Worm (Caenorhabditis elegans) whole organism, L3 larva: ENCODE results near the gene T28A8.5.

Experiments used
- R02D3.7 ChIP-seq: fragments of 150-350 bp; optimal IDR thresholded peaks from 2 replicates; lab custom pipeline; 2014; ENCODE audit warnings: missing biosample characterization, missing genetic modification characterization
- aly-2 ChIP-seq: fragments of 150-350 bp; optimal IDR thresholded peaks from 2 replicates; lab custom pipeline; 2014; ENCODE audit warnings: missing biosample characterization, missing genetic modification characterization
- ama-1 ChIP-seq: fragments of 150-350 bp; optimal IDR thresholded peaks from 2 replicates; lab custom pipeline; 2018
- ceh-16 ChIP-seq: sonication (generic microtip); optimal IDR thresholded peaks from 2 replicates; lab custom pipeline; 2017; ENCODE audit warnings: missing biosample characterization, missing genetic modification characterization
- ceh-28 ChIP-seq: fragments of 150-350 bp; optimal IDR thresholded peaks from 2 replicates; lab custom pipeline; 2014; ENCODE audit warnings: missing biosample characterization, missing genetic modification reagents, missing genetic modification characterization
- ceh-82 ChIP-seq: fragments of 150-350 bp; optimal IDR thresholded peaks from 2 replicates; lab custom pipeline; 2014; ENCODE audit warnings: missing biosample characterization, missing genetic modification characterization
- ceh-9 ChIP-seq: sonication (generic microtip); optimal IDR thresholded peaks from 2 replicates; lab custom pipeline; 2018; ENCODE audit warnings: missing biosample characterization, missing genetic modification characterization
- daf-12 ChIP-seq: fragments of 150-350 bp; optimal IDR thresholded peaks from 2 replicates; lab custom pipeline; 2014; ENCODE audit warnings: missing biosample characterization, missing genetic modification reagents, missing genetic modification characterization
- egl-27 ChIP-seq: sonication (generic microtip); optimal IDR thresholded peaks from 4 replicates; lab custom pipeline; 2017; ENCODE audit warnings: missing biosample characterization, missing genetic modification reagents, missing genetic modification characterization
- egl-5 ChIP-seq: fragments of 150-350 bp; optimal IDR thresholded peaks from 2 replicates; lab custom pipeline; 2017; ENCODE audit warnings: missing biosample characterization, missing genetic modification reagents, missing genetic modification characterization, inconsistent platforms
- elt-1 ChIP-seq: fragments of 150-350 bp; optimal IDR thresholded peaks from 2 replicates; lab custom pipeline; 2014; ENCODE audit warnings: missing biosample characterization, missing genetic modification characterization
- elt-3 ChIP-seq, 3 experiments: fragments of 150-350 bp in 1 of 3; sonication (generic microtip) in 2 of 3; optimal IDR thresholded peaks; 2 replicates in 2 of 3; 4 replicates in 1 of 3; lab custom pipeline; 2014 to 2017; ENCODE audit warnings: missing biosample characterization in 3 of 3, missing genetic modification characterization in 3 of 3
- fkh-10 ChIP-seq: sonication (generic microtip); optimal IDR thresholded peaks from 2 replicates; lab custom pipeline; 2017; ENCODE audit warnings: missing biosample characterization, missing genetic modification reagents, missing genetic modification characterization
- fkh-2 ChIP-seq: fragments of 150-350 bp; optimal IDR thresholded peaks from 2 replicates; lab custom pipeline; 2014; ENCODE audit warnings: missing biosample characterization, missing genetic modification reagents, missing genetic modification characterization
- fos-1 ChIP-seq: fragments of 150-350 bp; optimal IDR thresholded peaks from 2 replicates; lab custom pipeline; 2014; ENCODE audit warnings: missing biosample characterization, missing genetic modification characterization
- hmg-11 ChIP-seq: sonication (generic microtip); optimal IDR thresholded peaks from 2 replicates; lab custom pipeline; 2016; ENCODE audit warnings: missing genetic modification characterization, missing compliant biosample characterization
- jun-1 ChIP-seq: fragments of 150-350 bp; optimal IDR thresholded peaks from 2 replicates; lab custom pipeline; 2014; ENCODE audit warnings: missing biosample characterization, missing genetic modification reagents, missing genetic modification characterization
- lin-15B ChIP-seq: fragments of 150-350 bp; optimal IDR thresholded peaks from 2 replicates; lab custom pipeline; 2014; ENCODE audit warnings: missing biosample characterization, missing genetic modification characterization
- lin-39 ChIP-seq: fragments of 150-350 bp; optimal IDR thresholded peaks from 2 replicates; lab custom pipeline; 2018; ENCODE audit warnings: missing biosample characterization, missing genetic modification reagents, missing genetic modification characterization
- lsy-12 ChIP-seq: sonication (generic microtip); optimal IDR thresholded peaks from 2 replicates; lab custom pipeline; 2016; ENCODE audit warnings: mild to moderate bottlenecking, missing genetic modification characterization, missing compliant biosample characterization
- mdl-1 ChIP-seq: fragments of 150-350 bp; optimal IDR thresholded peaks from 2 replicates; lab custom pipeline; 2014; ENCODE audit warnings: missing biosample characterization, missing genetic modification characterization
- mml-1 ChIP-seq: fragments of 150-350 bp; sonication (generic microtip); optimal IDR thresholded peaks from 3 replicates; lab custom pipeline; 2014; ENCODE audit warnings: missing biosample characterization, missing genetic modification characterization
- nhr-11 ChIP-seq: fragments of 150-350 bp; optimal IDR thresholded peaks from 2 replicates; lab custom pipeline; 2014; ENCODE audit warnings: missing biosample characterization, missing genetic modification characterization
- nhr-12 ChIP-seq: fragments of 150-350 bp; optimal IDR thresholded peaks from 2 replicates; lab custom pipeline; 2014; ENCODE audit warnings: missing biosample characterization, missing genetic modification characterization
- nhr-237 ChIP-seq: fragments of 150-350 bp; optimal IDR thresholded peaks from 2 replicates; lab custom pipeline; 2014; ENCODE audit warnings: missing biosample characterization, missing genetic modification characterization
- nhr-25 ChIP-seq: sonication (generic microtip); optimal IDR thresholded peaks from 2 replicates; lab custom pipeline; 2017; ENCODE audit warnings: missing biosample characterization, missing genetic modification characterization
- nhr-43 ChIP-seq: sonication (generic microtip); optimal IDR thresholded peaks from 2 replicates; lab custom pipeline; 2016; ENCODE audit warnings: mild to moderate bottlenecking, missing genetic modification characterization, missing compliant biosample characterization; ENCODE audit not compliant: poor library complexity, severe bottlenecking
- nhr-76 ChIP-seq: fragments of 150-350 bp; sonication (generic microtip); optimal IDR thresholded peaks from 5 replicates; lab custom pipeline; 2014; ENCODE audit warnings: missing biosample characterization, missing genetic modification characterization
- nhr-77 ChIP-seq: fragments of 150-350 bp; optimal IDR thresholded peaks from 2 replicates; lab custom pipeline; 2014; ENCODE audit warnings: missing biosample characterization, missing genetic modification characterization
- pha-4 ChIP-seq: fragments of 150-350 bp; optimal IDR thresholded peaks from 2 replicates; lab custom pipeline; 2014; ENCODE audit warnings: missing biosample characterization, missing genetic modification reagents, missing genetic modification characterization
- pqm-1 ChIP-seq: fragments of 150-350 bp; optimal IDR thresholded peaks from 2 replicates; lab custom pipeline; 2017; ENCODE audit warnings: missing biosample characterization, missing genetic modification characterization, inconsistent platforms
- sea-2 ChIP-seq: fragments of 150-350 bp; sonication (generic microtip); optimal IDR thresholded peaks from 4 replicates; lab custom pipeline; 2014; ENCODE audit warnings: missing biosample characterization, missing genetic modification reagents, missing genetic modification characterization
- skn-1 ChIP-seq: fragments of 150-350 bp; optimal IDR thresholded peaks from 2 replicates; lab custom pipeline; 2014; ENCODE audit warnings: missing biosample characterization, missing genetic modification characterization
- snpc-4 ChIP-seq: fragments of 150-350 bp; optimal IDR thresholded peaks from 2 replicates; lab custom pipeline; 2014; ENCODE audit warnings: missing biosample characterization, missing genetic modification characterization
- tbx-2 ChIP-seq: sonication (generic microtip); optimal IDR thresholded peaks from 2 replicates; lab custom pipeline; 2016; ENCODE audit warnings: mild to moderate bottlenecking, missing genetic modification characterization, missing compliant biosample characterization
- ztf-4 ChIP-seq: fragments of 150-350 bp; optimal IDR thresholded peaks from 2 replicates; lab custom pipeline; 2014; ENCODE audit warnings: missing biosample characterization, missing genetic modification characterization

The T28A8.5 gene

ce11 chrIII:13505718-13506117, 4.3 kb downstream of the T28A8.5 start, which contains the start of gene T28A8.3:
Gene T28A8.3, plus strand, starts transcription at chrIII:13506018.
- no peak for TF ChIP-seq elt-3 (tag; optimal IDR thresholded peaks at IDR 0.05; lab: Kevin White, UChicago)
- TF ChIP-seq nhr-76 (tag; lab: Kevin White, UChicago): no peak
- no peak for TF ChIP-seq sea-2 (GFP tag; lab: Kevin White, UChicago)
- no peak for TF ChIP-seq R02D3.7 (tag; lab: Kevin White, UChicago)
- no peak for TF ChIP-seq egl-5 (tag; lab: Kevin White, UChicago)
- TF ChIP-seq pha-4 (tag; lab: Kevin White, UChicago): no peak
- TF ChIP-seq snpc-4 (tag; lab: Kevin White, UChicago): no peak
- no peak for TF ChIP-seq lin-15B (tag; lab: Kevin White, UChicago)
- TF ChIP-seq mml-1: no peak
- TF ChIP-seq ceh-16 (tag; lab: Kevin White, UChicago): no peak

- TF ChIP-seq ama-1 (lab: Kevin White, UChicago) (no peak), ceh-28 (tag; lab: Kevin White, UChicago) (no peak), nhr-25 (tag; lab: Kevin White, UChicago) (no peak), lin-39 (tag; lab: Kevin White, UChicago) (no peak), lsy-12 (tag; lab: Kevin White, UChicago) (no peak), fkh-2 (tag; lab: Kevin White, UChicago) (no peak)
Measured at ce11 chrIII:13510753-13511152, 9.3 kb downstream of the T28A8.5 start.

- TF ChIP-seq skn-1 (tag; lab: Kevin White, UChicago) (no peak), ceh-28 (tag; lab: Kevin White, UChicago) (peak; percentile 15)
Measured at ce11 chrIII:13514470-13514869, 13.0 kb downstream of the T28A8.5 start, which contains the start of gene mlh-1. Gene mlh-1, minus strand, starts transcription at chrIII:13514570.

ce11 chrIII:13518437-13518836, 17.0 kb downstream of the T28A8.5 start:
- no peak for TF ChIP-seq pqm-1 (tag; lab: Kevin White, UChicago)
- no peak for TF ChIP-seq lin-15B (tag; lab: Kevin White, UChicago)
- TF ChIP-seq jun-1 (tag; lab: Kevin White, UChicago): no peak

- TF ChIP-seq nhr-237 (tag; lab: Kevin White, UChicago) (no peak), tbx-2 (tag; lab: Kevin White, UChicago) (no peak), aly-2 (tag; lab: Kevin White, UChicago) (no peak), nhr-43 (tag; lab: Kevin White, UChicago) (no peak), elt-1 (no peak), lin-15B (tag; lab: Kevin White, UChicago) (no peak), nhr-25 (tag; lab: Kevin White, UChicago) (no peak), daf-12 (tag; lab: Kevin White, UChicago) (no peak), fos-1 (no peak), lsy-12 (tag; lab: Kevin White, UChicago) (no peak), ztf-4 (tag; lab: Kevin White, UChicago) (no peak), mml-1 (no peak), jun-1 (tag; lab: Kevin White, UChicago) (no peak), R02D3.7 (tag; lab: Kevin White, UChicago) (no peak), nhr-11 (tag; lab: Kevin White, UChicago) (no peak), ceh-9 (no peak)
Measured at ce11 chrIII:13524021-13524420, 22.6 kb downstream of the T28A8.5 start, which contains the start of gene pod-1. Gene pod-1, minus strand, starts transcription at chrIII:13524121.

- TF ChIP-seq nhr-12 (tag; lab: Kevin White, UChicago): no peak
- no peak for TF ChIP-seq fkh-10 (GFP tag; lab: Kevin White, UChicago)
- no peak for TF ChIP-seq lin-15B (tag; lab: Kevin White, UChicago)
- no peak for TF ChIP-seq elt-3 (tag; optimal IDR thresholded peaks at IDR 0.05; lab: Kevin White, UChicago)
- no peak for TF ChIP-seq nhr-25 (tag; lab: Kevin White, UChicago)
- TF ChIP-seq egl-27 (tag; lab: Kevin White, UChicago): no peak
- TF ChIP-seq nhr-77 (tag; lab: Kevin White, UChicago): no peak
- TF ChIP-seq lsy-12 (tag; lab: Kevin White, UChicago): no peak
- TF ChIP-seq skn-1 (tag; lab: Kevin White, UChicago): no peak
- no peak for TF ChIP-seq ama-1 (lab: Kevin White, UChicago)
- TF ChIP-seq mdl-1 (tag; lab: Kevin White, UChicago): no peak
- no peak for TF ChIP-seq ceh-16 (tag; lab: Kevin White, UChicago)
- TF ChIP-seq R02D3.7 (tag; lab: Kevin White, UChicago): no peak
- TF ChIP-seq ceh-82 (tag; lab: Kevin White, UChicago): no peak
- TF ChIP-seq hmg-11: no peak
Measured at ce11 chrIII:13525118-13525839, 23.8 kb downstream of the T28A8.5 start.
